Fruit fly (Drosophila melanogaster) whole organism, embryonic: ENCODE data around the gene RtcB.

Source experiments
- Adf1 ChIP-seq: fragments of 200-800 bp; sonication (Bioruptor generic); IDR thresholded peaks from 2 replicates; pipeline ENCODE4 v1.3.6; 2022; ENCODE audit warnings: missing biosample characterization, missing genetic modification characterization
- B-H2 ChIP-seq: fragments of 200-800 bp; sonication (Bioruptor generic); optimal IDR thresholded peaks from 2 replicates; lab custom pipeline; 2018; ENCODE audit warnings: missing biosample characterization, mild to moderate bottlenecking, missing genetic modification characterization
- CG10979 ChIP-seq: fragments of 200-800 bp; sonication (Bioruptor generic); optimal IDR thresholded peaks from 2 replicates; lab custom pipeline; 2018; ENCODE audit warnings: missing biosample characterization, mild to moderate bottlenecking, missing genetic modification characterization, moderate library complexity
- CG11247 ChIP-seq: fragments of 200-800 bp; sonication (Bioruptor generic); IDR thresholded peaks from 2 replicates; pipeline ENCODE4 v1.3.6; 2022; ENCODE audit warnings: missing biosample characterization, missing genetic modification characterization
- CG11504 ChIP-seq: fragments of 200-800 bp; sonication (Bioruptor generic); optimal IDR thresholded peaks from 3 replicates; lab custom pipeline; 2019; ENCODE audit warnings: missing biosample characterization, mild to moderate bottlenecking, missing genetic modification characterization, moderate library complexity
- CG12236 ChIP-seq: fragments of 200-800 bp; sonication (Bioruptor generic); optimal IDR thresholded peaks from 2 replicates; lab custom pipeline; 2016; ENCODE audit warnings: missing biosample characterization, missing genetic modification characterization
- CG12299 ChIP-seq: fragments of 200-800 bp; sonication (Bioruptor generic); optimal IDR thresholded peaks from 2 replicates; lab custom pipeline; 2018; ENCODE audit warnings: missing biosample characterization, mild to moderate bottlenecking, missing genetic modification characterization
- CG12391 ChIP-seq: fragments of 200-800 bp; sonication (Bioruptor generic); optimal IDR thresholded peaks from 3 replicates; lab custom pipeline; 2018; ENCODE audit warnings: missing biosample characterization, mild to moderate bottlenecking, missing genetic modification characterization, moderate library complexity
- CG13424 ChIP-seq: fragments of 200-800 bp; sonication (Bioruptor generic); optimal IDR thresholded peaks from 2 replicates; lab custom pipeline; 2019; ENCODE audit warnings: missing biosample characterization, mild to moderate bottlenecking, missing genetic modification characterization, moderate library complexity
- CG14441 ChIP-seq: fragments of 200-800 bp; sonication (Bioruptor generic); IDR thresholded peaks from 2 replicates; pipeline ENCODE4 v1.3.6; 2022; ENCODE audit warnings: missing biosample characterization, missing genetic modification characterization
- CG14860 ChIP-seq: fragments of 200-800 bp; sonication (Bioruptor generic); IDR thresholded peaks from 3 replicates; pipeline ENCODE4 v1.3.6; 2022; ENCODE audit warnings: missing biosample characterization, missing genetic modification characterization; ENCODE audit not compliant: partially characterized antibody
- CG15011 ChIP-seq: fragments of 200-800 bp; sonication (Bioruptor generic); optimal IDR thresholded peaks from 3 replicates; lab custom pipeline; 2018; ENCODE audit warnings: missing biosample characterization, mild to moderate bottlenecking, missing genetic modification characterization
- CG1529 ChIP-seq: fragments of 200-800 bp; sonication (Bioruptor generic); optimal IDR thresholded peaks from 3 replicates; lab custom pipeline; 2018; ENCODE audit warnings: missing biosample characterization, missing genetic modification characterization
- CG1792 ChIP-seq: fragments of 200-800 bp; sonication (Bioruptor generic); optimal IDR thresholded peaks from 2 replicates; lab custom pipeline; 2016; ENCODE audit warnings: missing biosample characterization, missing genetic modification characterization
- CG18011 ChIP-seq: fragments of 200-800 bp; sonication (Bioruptor generic); optimal IDR thresholded peaks from 2 replicates; lab custom pipeline; 2017; ENCODE audit warnings: missing biosample characterization, missing genetic modification characterization, mild to moderate bottlenecking, moderate library complexity, missing genotype
- CG2116 ChIP-seq: fragments of 200-800 bp; sonication (Bioruptor generic); optimal IDR thresholded peaks from 3 replicates; lab custom pipeline; 2018; ENCODE audit warnings: missing biosample characterization, mild to moderate bottlenecking, missing genetic modification characterization
- CG2120 ChIP-seq: fragments of 200-800 bp; sonication (Bioruptor generic); optimal IDR thresholded peaks from 3 replicates; lab custom pipeline; 2016; ENCODE audit warnings: missing biosample characterization, missing genetic modification characterization
- CG31388 ChIP-seq: fragments of 200-800 bp; sonication (Bioruptor generic); optimal IDR thresholded peaks from 2 replicates; lab custom pipeline; 2016; ENCODE audit warnings: missing biosample characterization, missing genetic modification characterization
- CG31441 ChIP-seq: fragments of 200-800 bp; sonication (Bioruptor generic); IDR thresholded peaks from 2 replicates; pipeline ENCODE4 v1.3.6; 2022; ENCODE audit warnings: missing biosample characterization, missing genetic modification characterization
- CG32767 ChIP-seq: fragments of 200-800 bp; sonication (Bioruptor generic); IDR thresholded peaks from 2 replicates; pipeline ENCODE4 v1.3.6; 2022; ENCODE audit warnings: missing biosample characterization, missing genetic modification characterization
- CG4328 ChIP-seq: fragments of 200-800 bp; sonication (Bioruptor generic); optimal IDR thresholded peaks from 3 replicates; lab custom pipeline; 2017; ENCODE audit warnings: missing biosample characterization, missing genetic modification reagents, missing genetic modification characterization
- CG4617 ChIP-seq: fragments of 200-800 bp; sonication (Bioruptor generic); optimal IDR thresholded peaks from 3 replicates; lab custom pipeline; 2016; ENCODE audit warnings: missing biosample characterization, missing genetic modification characterization, borderline replicate concordance
- CG7357 ChIP-seq: fragments of 200-800 bp; sonication (Bioruptor generic); IDR thresholded peaks from 3 replicates; pipeline ENCODE4 v1.3.6; 2022; ENCODE audit warnings: missing biosample characterization, missing genetic modification characterization
- CG7745 ChIP-seq: fragments of 200-800 bp; sonication (Bioruptor generic); optimal IDR thresholded peaks from 2 replicates; lab custom pipeline; 2018; ENCODE audit warnings: missing biosample characterization, mild to moderate bottlenecking, missing genetic modification characterization, moderate library complexity
- CG7987 ChIP-seq: fragments of 200-800 bp; sonication (Bioruptor generic); optimal IDR thresholded peaks from 2 replicates; lab custom pipeline; 2018; ENCODE audit warnings: missing biosample characterization, mild to moderate bottlenecking, missing genetic modification characterization, moderate library complexity
- CG8478 ChIP-seq: fragments of >200 bp; optimal IDR thresholded peaks from 2 replicates; lab custom pipeline; 2018
- CG9876 ChIP-seq: fragments of 200-800 bp; sonication (Bioruptor generic); optimal IDR thresholded peaks from 2 replicates; lab custom pipeline; 2016; ENCODE audit warnings: missing biosample characterization, missing genetic modification characterization
- Dek ChIP-seq: fragments of 200-800 bp; sonication (Bioruptor generic); optimal IDR thresholded peaks from 3 replicates; lab custom pipeline; 2019; ENCODE audit warnings: missing biosample characterization, mild to moderate bottlenecking, missing genetic modification characterization, moderate library complexity
- Dip2 ChIP-seq: fragments of 200-800 bp; sonication (Bioruptor generic); IDR thresholded peaks from 2 replicates; pipeline ENCODE4 v1.3.6; 2022; ENCODE audit warnings: missing biosample characterization, missing genetic modification characterization
- Dref ChIP-seq: fragments of 200-800 bp; sonication (Bioruptor generic); IDR thresholded peaks from 2 replicates; pipeline ENCODE4 v1.3.6; 2022; ENCODE audit warnings: missing biosample characterization, missing genetic modification characterization
- HLH3B ChIP-seq: fragments of 200-800 bp; sonication (Bioruptor generic); IDR thresholded peaks from 2 replicates; pipeline ENCODE4 v1.3.6; 2022; ENCODE audit warnings: missing biosample characterization, missing genetic modification characterization
- Hr78 ChIP-seq, 2 experiments: fragments of 200-800 bp in 1 of 2; fragments of >200 bp in 1 of 2; sonication (Bioruptor generic) in 1 of 2; optimal IDR thresholded peaks; 2 replicates each; lab custom pipeline; 2017 to 2019; ENCODE audit warnings: missing biosample characterization in 2 of 2, missing genetic modification characterization in 2 of 2, mild to moderate bottlenecking in 1 of 2, moderate library complexity in 1 of 2
- Hsf ChIP-seq: fragments of 200-800 bp; sonication (Bioruptor generic); optimal IDR thresholded peaks from 3 replicates; lab custom pipeline; 2016; ENCODE audit warnings: missing biosample characterization, missing genetic modification characterization
- Ptx1 ChIP-seq: fragments of 200-800 bp; sonication (Bioruptor generic); IDR thresholded peaks from 2 replicates; pipeline ENCODE4 v1.3.6; 2022; ENCODE audit warnings: missing biosample characterization, missing genetic modification characterization
- Rfx ChIP-seq: fragments of 200-800 bp; sonication (Bioruptor generic); IDR thresholded peaks from 2 replicates; pipeline ENCODE4 v1.3.6; 2022; ENCODE audit warnings: missing biosample characterization, missing genetic modification characterization
- aop ChIP-seq: fragments of 200-800 bp; sonication (Bioruptor generic); IDR thresholded peaks from 2 replicates; pipeline ENCODE4 v1.3.6; 2022; ENCODE audit warnings: missing biosample characterization, missing genetic modification characterization
- ap ChIP-seq: fragments of 200-800 bp; sonication (Bioruptor generic); IDR thresholded peaks from 2 replicates; pipeline ENCODE4 v1.3.6; 2022; ENCODE audit warnings: missing biosample characterization, missing genetic modification characterization
- az2 ChIP-seq: fragments of 200-800 bp; sonication (Bioruptor generic); optimal IDR thresholded peaks from 3 replicates; lab custom pipeline; 2016; ENCODE audit warnings: missing biosample characterization, missing genetic modification characterization
- bigmax ChIP-seq: fragments of 200-800 bp; sonication (Bioruptor generic); optimal IDR thresholded peaks from 2 replicates; lab custom pipeline; 2018; ENCODE audit warnings: missing biosample characterization, mild to moderate bottlenecking, missing genetic modification characterization
- caup ChIP-seq: fragments of 200-800 bp; sonication (Bioruptor generic); optimal IDR thresholded peaks from 3 replicates; lab custom pipeline; 2017; ENCODE audit warnings: missing biosample characterization, mild to moderate bottlenecking, missing genetic modification characterization, moderate library complexity; ENCODE audit not compliant: severe bottlenecking
- ci ChIP-seq: fragments of 200-800 bp; sonication (Bioruptor generic); IDR thresholded peaks from 3 replicates; pipeline ENCODE4 v1.3.6; 2022; ENCODE audit warnings: missing biosample characterization, missing genetic modification characterization
- corto ChIP-seq: fragments of 200-800 bp; sonication (Bioruptor generic); optimal IDR thresholded peaks from 2 replicates; lab custom pipeline; 2016; ENCODE audit warnings: missing biosample characterization, mild to moderate bottlenecking, missing genetic modification characterization, moderate library complexity
- crc ChIP-seq: fragments of 200-800 bp; sonication (Bioruptor generic); optimal IDR thresholded peaks from 2 replicates; lab custom pipeline; 2016; ENCODE audit warnings: missing biosample characterization, missing genetic modification characterization
- ems ChIP-seq: fragments of 200-800 bp; sonication (Bioruptor generic); optimal IDR thresholded peaks from 3 replicates; lab custom pipeline; 2016; ENCODE audit warnings: missing biosample characterization, missing genetic modification characterization
- gsb ChIP-seq: fragments of 200-800 bp; sonication (Bioruptor generic); IDR thresholded peaks from 2 replicates; pipeline ENCODE4 v1.3.6; 2022; ENCODE audit warnings: missing biosample characterization, missing genetic modification characterization
- her ChIP-seq: fragments of 200-800 bp; sonication (Bioruptor generic); optimal IDR thresholded peaks from 2 replicates; lab custom pipeline; 2016; ENCODE audit warnings: missing biosample characterization, missing genetic modification characterization
- jigr1 ChIP-seq: fragments of 200-800 bp; sonication (Bioruptor generic); IDR thresholded peaks from 3 replicates; pipeline ENCODE4 v1.3.6; 2022; ENCODE audit warnings: missing biosample characterization, missing genetic modification characterization
- nau ChIP-seq: fragments of 200-800 bp; sonication (Bioruptor generic); optimal IDR thresholded peaks from 3 replicates; lab custom pipeline; 2017; ENCODE audit warnings: missing biosample characterization, mild to moderate bottlenecking, missing genetic modification characterization, missing genetic modification reagents
- prd ChIP-seq, 3 experiments: fragments of >200 bp in 2 of 3; fragments of 200-800 bp in 1 of 3; sonication (Bioruptor generic) in 1 of 3; optimal IDR thresholded peaks in 2 of 3; IDR thresholded peaks in 1 of 3; 2 replicates in 2 of 3; 3 replicates in 1 of 3; pipeline versions ENCODE4 v1.3.6 to Lab custom; 2017 to 2022; ENCODE audit warnings: missing biosample characterization in 1 of 3, missing genetic modification characterization in 1 of 3
- seq ChIP-seq: fragments of 200-800 bp; sonication (Bioruptor generic); IDR thresholded peaks from 2 replicates; pipeline ENCODE4 v1.3.6; 2022; ENCODE audit warnings: missing biosample characterization, missing genetic modification characterization
- tll ChIP-seq, 2 experiments: fragments of 200-800 bp in 1 of 2; fragments of >200 bp in 1 of 2; sonication (Bioruptor generic) in 1 of 2; optimal IDR thresholded peaks; 2 replicates each; lab custom pipeline; 2017 to 2019; ENCODE audit warnings: missing biosample characterization in 2 of 2, missing genetic modification characterization in 2 of 2, mild to moderate bottlenecking in 1 of 2, moderate library complexity in 1 of 2

RtcB gene

DNA sequence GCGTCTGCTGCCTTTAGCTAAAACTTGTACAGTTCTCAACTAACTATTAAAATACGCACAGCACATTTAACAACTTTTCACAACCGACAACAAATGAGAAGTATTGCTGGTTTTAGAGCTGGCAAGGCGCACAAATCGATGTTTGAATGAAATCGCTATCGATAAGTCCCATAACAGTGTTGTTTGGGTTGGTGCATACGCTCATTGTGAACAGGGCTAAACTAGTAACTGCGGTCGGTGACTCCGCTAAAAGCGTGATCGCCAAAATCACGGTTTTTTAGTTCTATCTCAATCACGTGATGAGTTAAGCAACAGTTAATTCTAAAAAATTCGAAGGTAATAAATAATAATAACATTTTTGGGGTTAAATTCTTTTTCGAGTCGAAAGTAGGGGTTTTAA is 22.9 kb downstream of the RtcB start, which contains the start of gene Top2 (continued):
- TF ChIP-seq tll (GFP tag; optimal IDR thresholded peaks at IDR 0.05; lab: Kevin White, UChicago), result no peak
- peak; percentile 47; the same call in 1 of the 2 replicates for TF ChIP-seq CG32767 (GFP tag; lab: Robert Waterston, UW)
- TF ChIP-seq B-H2 (GFP tag; lab: Kevin White, UChicago), result peak; percentile 54
- TF ChIP-seq Hr78 (GFP tag; optimal IDR thresholded peaks at IDR 0.05; lab: Kevin White, UChicago), result no peak
- TF ChIP-seq CG7357 (GFP tag; lab: Robert Waterston, UW), result no peak
- TF ChIP-seq CG12236, result no peak
- TF ChIP-seq CG31388 (GFP tag; lab: Kevin White, UChicago), result no peak
- TF ChIP-seq prd (optimal IDR thresholded peaks at IDR 0.05; lab: Kevin White, UChicago), result no peak
- no peak for TF ChIP-seq prd (GFP tag; IDR thresholded peaks at IDR 0.05; lab: Robert Waterston, UW)
- no peak for TF ChIP-seq crc
- no peak for TF ChIP-seq Dip2 (GFP tag; lab: Robert Waterston, UW)
- peak; percentile 39 for TF ChIP-seq Hsf (GFP tag; lab: Kevin White, UChicago)
- TF ChIP-seq CG9876 (GFP tag; lab: Kevin White, UChicago), result peak; percentile 57
- TF ChIP-seq Dek (tag; lab: Kevin White, UChicago), result peak; percentile 54
- peak; percentile 98 for TF ChIP-seq Dref
- TF ChIP-seq Rfx (GFP tag; lab: Robert Waterston, UW), result peak; percentile 63
- no peak for TF ChIP-seq CG15011 (GFP tag; lab: Kevin White, UChicago)
- TF ChIP-seq nau (GFP tag; lab: Kevin White, UChicago), result no peak
- peak; percentile 5 for TF ChIP-seq bigmax (GFP tag; lab: Kevin White, UChicago)
- TF ChIP-seq ap (GFP tag; lab: Robert Waterston, UW), result no peak
- TF ChIP-seq CG8478 (lab: Kevin White, UChicago), result no peak
- no peak for TF ChIP-seq HLH3B (GFP tag; lab: Robert Waterston, UW)
- peak; percentile 17 for TF ChIP-seq caup (GFP tag; lab: Kevin White, UChicago)
- TF ChIP-seq her (GFP tag; lab: Kevin White, UChicago), result peak; percentile 73
- TF ChIP-seq CG4617 (GFP tag; lab: Kevin White, UChicago), result peak; percentile 82
- TF ChIP-seq CG1529 (GFP tag; lab: Kevin White, UChicago), result no peak
- no peak for TF ChIP-seq aop (GFP tag; lab: Robert Waterston, UW)
- TF ChIP-seq Ptx1 (GFP tag; lab: Robert Waterston, UW), result 0 out of 2 replicates have a peak, but pooled peaks have one; percentile 32
- TF ChIP-seq az2 (GFP tag; lab: Kevin White, UChicago), result no peak
- no peak for TF ChIP-seq CG4328
- TF ChIP-seq Adf1 (GFP tag; lab: Robert Waterston, UW), result peak; percentile 19; the same call in 1 of the 2 replicates
- peak; percentile 77 for TF ChIP-seq CG14860 (GFP tag; lab: Robert Waterston, UW)
- no peak for TF ChIP-seq corto (GFP tag; lab: Kevin White, UChicago)
- TF ChIP-seq gsb (GFP tag; lab: Robert Waterston, UW), result no peak
- peak; percentile 34; the same call in 1 of the 3 replicates for TF ChIP-seq ci
- peak; percentile 29 for TF ChIP-seq ems (GFP tag; lab: Kevin White, UChicago)
- TF ChIP-seq CG2120 (GFP tag; lab: Kevin White, UChicago), result peak; percentile 58
- no peak for TF ChIP-seq CG18011 (GFP tag; lab: Kevin White, UChicago)
- no peak for TF ChIP-seq CG11247
- peak; percentile 32 for TF ChIP-seq CG13424 (tag; lab: Kevin White, UChicago)
- peak; percentile 75 for TF ChIP-seq CG11504 (tag; lab: Kevin White, UChicago)
- no peak for TF ChIP-seq jigr1 (GFP tag; lab: Robert Waterston, UW)
- TF ChIP-seq CG7987 (GFP tag; lab: Kevin White, UChicago), result peak; percentile 72
- no peak for TF ChIP-seq CG7745 (tag; lab: Kevin White, UChicago)
- peak; percentile 97 for TF ChIP-seq CG2116 (GFP tag; lab: Kevin White, UChicago)
- no peak for TF ChIP-seq CG14441 (GFP tag; lab: Robert Waterston, UW)
- no peak for TF ChIP-seq CG12299 (tag; lab: Kevin White, UChicago)
- peak; percentile 45 for TF ChIP-seq CG1792 (GFP tag; lab: Kevin White, UChicago)
- TF ChIP-seq CG10979 (tag; lab: Kevin White, UChicago), result no peak
- TF ChIP-seq CG31441 (GFP tag; lab: Robert Waterston, UW), result peak; percentile 99
- TF ChIP-seq CG12391, result peak; percentile 57
- TF ChIP-seq seq (GFP tag; lab: Robert Waterston, UW), result no peak
